Fruit fly (Drosophila melanogaster) Kc167 (cell line): ENCODE measurements around the gene hzg.

Experiments
- Myc ChIP-seq: fragments of >200 bp; optimal IDR thresholded peaks from 2 replicates; lab custom pipeline; 2017; ENCODE audit warnings: missing external identifiers
- h ChIP-seq: fragments of >200 bp; optimal IDR thresholded peaks from 3 replicates; lab custom pipeline; 2018; ENCODE audit warnings: missing external identifiers
- insv ChIP-seq: fragments of >200 bp; optimal IDR thresholded peaks from 3 replicates; lab custom pipeline; 2018; ENCODE audit warnings: missing external identifiers
- psq ChIP-seq: fragments of >200 bp; optimal IDR thresholded peaks from 2 replicates; lab custom pipeline; 2017; ENCODE audit warnings: missing external identifiers
- ttk ChIP-seq: sonication (Bioruptor generic); optimal IDR thresholded peaks from 2 replicates; lab custom pipeline; 2017; ENCODE audit warnings: missing external identifiers

dm6 chr3L:15987635-15988034 is 16.9 kb downstream of the hzg start, which contains the start of gene PolD1:
- TF ChIP-seq ttk (lab: Kevin White, UChicago): no peak
- no peak for TF ChIP-seq psq (lab: Kevin White, UChicago)
- TF ChIP-seq insv (lab: Kevin White, UChicago): no peak
- no peak for TF ChIP-seq Myc (lab: Kevin White, UChicago)
- TF ChIP-seq h (lab: Kevin White, UChicago): no peak
